Fruit fly (Drosophila melanogaster) whole organism, embryonic: ENCODE results near the gene Sr-CIII.
A peak's percentile ranks its signal among the peaks of the same experiment; 100 is the strongest.

Source experiments
- Atf-2 ChIP-seq: fragments of 200-800 bp; sonication (Bioruptor generic); optimal IDR thresholded peaks from 2 replicates; lab custom pipeline; 2016; ENCODE audit warnings: missing biosample characterization, missing genetic modification characterization
- CG1024 ChIP-seq: fragments of 200-800 bp; sonication (Bioruptor generic); IDR thresholded peaks from 2 replicates; pipeline ENCODE4 v1.3.6; 2022; ENCODE audit warnings: missing biosample characterization, missing genetic modification characterization
- CG10321 ChIP-seq: fragments of 200-800 bp; sonication (Bioruptor generic); IDR thresholded peaks from 2 replicates; pipeline ENCODE4 v1.3.6; 2022; ENCODE audit warnings: missing biosample characterization, missing genetic modification characterization
- CG10366 ChIP-seq: fragments of 200-800 bp; sonication (Bioruptor generic); IDR thresholded peaks from 2 replicates; pipeline ENCODE4 v1.3.6; 2022; ENCODE audit warnings: missing biosample characterization, missing genetic modification characterization
- CG10565 ChIP-seq: fragments of 200-800 bp; sonication (Bioruptor generic); optimal IDR thresholded peaks from 3 replicates; lab custom pipeline; 2016; ENCODE audit warnings: missing biosample characterization, mild to moderate bottlenecking, missing genetic modification characterization
- CG12104 ChIP-seq: fragments of 200-800 bp; sonication (Bioruptor generic); optimal IDR thresholded peaks from 3 replicates; lab custom pipeline; 2016; ENCODE audit warnings: missing biosample characterization, missing genetic modification characterization
- CG12236 ChIP-seq: fragments of 200-800 bp; sonication (Bioruptor generic); optimal IDR thresholded peaks from 2 replicates; lab custom pipeline; 2016; ENCODE audit warnings: missing biosample characterization, missing genetic modification characterization
- CG13287 ChIP-seq: fragments of 200-800 bp; sonication (Bioruptor generic); IDR thresholded peaks from 2 replicates; pipeline ENCODE4 v1.3.6; 2022; ENCODE audit warnings: missing biosample characterization, missing genetic modification characterization; ENCODE audit not compliant: partially characterized antibody
- CG14667 ChIP-seq: fragments of 200-800 bp; sonication (Bioruptor generic); IDR thresholded peaks from 2 replicates; pipeline ENCODE4 v1.3.6; 2022; ENCODE audit warnings: missing biosample characterization, missing genetic modification characterization
- CG14710 ChIP-seq: fragments of 200-800 bp; sonication (Bioruptor generic); optimal IDR thresholded peaks from 3 replicates; lab custom pipeline; 2019; ENCODE audit warnings: missing biosample characterization, mild to moderate bottlenecking, missing genetic modification characterization, moderate library complexity
- CG14860 ChIP-seq: fragments of 200-800 bp; sonication (Bioruptor generic); IDR thresholded peaks from 3 replicates; pipeline ENCODE4 v1.3.6; 2022; ENCODE audit warnings: missing biosample characterization, missing genetic modification characterization; ENCODE audit not compliant: partially characterized antibody
- CG1647 ChIP-seq: fragments of 200-800 bp; sonication (Bioruptor generic); optimal IDR thresholded peaks from 3 replicates; lab custom pipeline; 2016; ENCODE audit warnings: missing biosample characterization, missing genetic modification characterization
- CG17612 ChIP-seq: fragments of 200-800 bp; sonication (Bioruptor generic); IDR thresholded peaks from 2 replicates; pipeline ENCODE4 v1.3.6; 2022; ENCODE audit warnings: missing biosample characterization, missing genetic modification characterization
- CG31365 ChIP-seq: fragments of 200-800 bp; sonication (Bioruptor generic); optimal IDR thresholded peaks from 2 replicates; lab custom pipeline; 2018; ENCODE audit warnings: missing biosample characterization, mild to moderate bottlenecking, missing genetic modification characterization
- CG32532 ChIP-seq: fragments of 200-800 bp; sonication (Bioruptor generic); IDR thresholded peaks from 2 replicates; pipeline ENCODE4 v1.3.6; 2022; ENCODE audit warnings: missing biosample characterization, missing genetic modification characterization
- CG33557 ChIP-seq: fragments of 200-800 bp; sonication (Bioruptor generic); optimal IDR thresholded peaks from 2 replicates; lab custom pipeline; 2019; ENCODE audit warnings: missing biosample characterization, mild to moderate bottlenecking, missing genetic modification characterization, moderate library complexity
- CG3847 ChIP-seq: fragments of 200-800 bp; sonication (Bioruptor generic); IDR thresholded peaks from 2 replicates; pipeline ENCODE4 v1.3.6; 2022; ENCODE audit warnings: missing biosample characterization, missing genetic modification characterization
- CG4360 ChIP-seq: fragments of 200-800 bp; sonication (Bioruptor generic); IDR thresholded peaks from 2 replicates; pipeline ENCODE4 v1.3.6; 2022; ENCODE audit warnings: missing biosample characterization, missing genetic modification characterization
- CG6654 ChIP-seq: fragments of 200-800 bp; sonication (Bioruptor generic); optimal IDR thresholded peaks from 2 replicates; lab custom pipeline; 2017; ENCODE audit warnings: missing biosample characterization, mild to moderate bottlenecking, missing genetic modification characterization
- CG6854 ChIP-seq: fragments of 200-800 bp; sonication (Bioruptor generic); optimal IDR thresholded peaks from 3 replicates; lab custom pipeline; 2017; ENCODE audit warnings: missing biosample characterization, mild to moderate bottlenecking, missing genetic modification characterization
- CG7745 ChIP-seq: fragments of 200-800 bp; sonication (Bioruptor generic); optimal IDR thresholded peaks from 2 replicates; lab custom pipeline; 2018; ENCODE audit warnings: missing biosample characterization, mild to moderate bottlenecking, missing genetic modification characterization, moderate library complexity
- CG7963 ChIP-seq: fragments of 200-800 bp; sonication (Bioruptor generic); IDR thresholded peaks from 3 replicates; pipeline ENCODE4 v1.3.6; 2022; ENCODE audit warnings: missing biosample characterization, missing genetic modification characterization; ENCODE audit not compliant: partially characterized antibody
- CG9437 ChIP-seq: fragments of 200-800 bp; sonication (Bioruptor generic); optimal IDR thresholded peaks from 2 replicates; lab custom pipeline; 2018; ENCODE audit warnings: missing biosample characterization, mild to moderate bottlenecking, missing genetic modification characterization
- H2.0 ChIP-seq: fragments of 200-800 bp; sonication (Bioruptor generic); IDR thresholded peaks from 2 replicates; pipeline ENCODE4 v1.3.6; 2022; ENCODE audit warnings: missing biosample characterization, missing genetic modification characterization
- HLHmδ ChIP-seq: fragments of 200-800 bp; sonication (Bioruptor generic); optimal IDR thresholded peaks from 2 replicates; lab custom pipeline; 2018; ENCODE audit warnings: missing biosample characterization, mild to moderate bottlenecking, missing genetic modification characterization, moderate library complexity
- Hey ChIP-seq: fragments of 200-800 bp; sonication (Bioruptor generic); optimal IDR thresholded peaks from 3 replicates; lab custom pipeline; 2018; ENCODE audit warnings: missing biosample characterization, mild to moderate bottlenecking, missing genetic modification characterization
- Hr3 ChIP-seq: fragments of 200-800 bp; sonication (Bioruptor generic); optimal IDR thresholded peaks from 3 replicates; lab custom pipeline; 2016; ENCODE audit warnings: missing biosample characterization, missing genetic modification characterization
- Nf-YA ChIP-seq: fragments of 200-800 bp; sonication (Bioruptor generic); IDR thresholded peaks from 2 replicates; pipeline ENCODE4 v1.3.6; 2022; ENCODE audit warnings: missing biosample characterization, missing genetic modification characterization
- Nf-YC ChIP-seq: fragments of 200-800 bp; optimal IDR thresholded peaks from 3 replicates; lab custom pipeline; 2019; ENCODE audit warnings: missing biosample characterization, mild to moderate bottlenecking, missing genetic modification characterization, moderate library complexity
- Opbp ChIP-seq: fragments of 200-800 bp; sonication (Bioruptor generic); IDR thresholded peaks from 3 replicates; pipeline ENCODE4 v1.3.6; 2022; ENCODE audit warnings: missing biosample characterization, missing genetic modification characterization; ENCODE audit not compliant: partially characterized antibody
- ac ChIP-seq: fragments of 200-800 bp; sonication (Bioruptor generic); optimal IDR thresholded peaks from 3 replicates; lab custom pipeline; 2017; ENCODE audit warnings: missing biosample characterization, mild to moderate bottlenecking, missing genetic modification characterization
- ash1 ChIP-seq: fragments of 200-800 bp; sonication (Bioruptor generic); optimal IDR thresholded peaks from 2 replicates; lab custom pipeline; 2018; ENCODE audit warnings: missing biosample characterization, mild to moderate bottlenecking, missing genetic modification characterization
- btn ChIP-seq: fragments of 200-800 bp; sonication (Bioruptor generic); optimal IDR thresholded peaks from 2 replicates; lab custom pipeline; 2016; ENCODE audit warnings: missing biosample characterization, missing genetic modification characterization
- dm ChIP-seq: fragments of 200-800 bp; sonication (Bioruptor generic); optimal IDR thresholded peaks from 3 replicates; lab custom pipeline; 2016; ENCODE audit warnings: missing biosample characterization, missing genetic modification characterization
- dpn ChIP-seq, 2 experiments: fragments of 200-800 bp; sonication (Bioruptor generic); optimal IDR thresholded peaks; 3 replicates each; lab custom pipeline; 2016; ENCODE audit warnings: missing biosample characterization in 2 of 2, missing genetic modification characterization in 2 of 2
- fd3F ChIP-seq: fragments of 200-800 bp; sonication (Bioruptor generic); optimal IDR thresholded peaks from 2 replicates; lab custom pipeline; 2018; ENCODE audit warnings: missing biosample characterization, mild to moderate bottlenecking, missing genetic modification characterization, moderate library complexity
- gcm2 ChIP-seq: fragments of 200-800 bp; sonication (Bioruptor generic); optimal IDR thresholded peaks from 2 replicates; lab custom pipeline; 2016; ENCODE audit warnings: missing biosample characterization, missing genetic modification characterization
- h ChIP-seq: fragments of >200 bp; optimal IDR thresholded peaks from 2 replicates; lab custom pipeline; 2017
- hkb ChIP-seq, 2 experiments: fragments of 200-800 bp in 1 of 2; fragments of >200 bp in 1 of 2; sonication (Bioruptor generic) in 1 of 2; IDR thresholded peaks in 1 of 2; optimal IDR thresholded peaks in 1 of 2; 2 replicates each; pipeline versions ENCODE4 v1.3.6 to Lab custom; 2017 to 2022; ENCODE audit warnings: missing biosample characterization in 1 of 2, missing genetic modification characterization in 1 of 2
- ken ChIP-seq: fragments of 200-800 bp; sonication (Bioruptor generic); IDR thresholded peaks from 3 replicates; pipeline ENCODE4 v1.3.6; 2022; ENCODE audit warnings: missing biosample characterization, missing genetic modification characterization
- lbe ChIP-seq: fragments of 200-800 bp; sonication (Bioruptor generic); optimal IDR thresholded peaks from 2 replicates; lab custom pipeline; 2016; ENCODE audit warnings: missing biosample characterization, mild to moderate bottlenecking, missing genetic modification characterization
- org-1 ChIP-seq: fragments of 200-800 bp; sonication (Bioruptor generic); optimal IDR thresholded peaks from 2 replicates; lab custom pipeline; 2017; ENCODE audit warnings: missing biosample characterization, missing genetic modification characterization
- rib ChIP-seq: fragments of 200-800 bp; sonication (Bioruptor generic); IDR thresholded peaks from 2 replicates; pipeline ENCODE4 v1.3.6; 2022; ENCODE audit warnings: missing biosample characterization, missing genetic modification characterization
- schlank ChIP-seq: fragments of 200-800 bp; sonication (Bioruptor generic); optimal IDR thresholded peaks from 2 replicates; lab custom pipeline; 2018; ENCODE audit warnings: missing biosample characterization, mild to moderate bottlenecking, missing genetic modification characterization
- shn ChIP-seq: fragments of 200-800 bp; sonication (Bioruptor generic); optimal IDR thresholded peaks from 3 replicates; lab custom pipeline; 2016; ENCODE audit warnings: missing biosample characterization, missing genetic modification characterization
- tap ChIP-seq: fragments of 200-800 bp; optimal IDR thresholded peaks from 3 replicates; lab custom pipeline; 2019; ENCODE audit warnings: missing biosample characterization, mild to moderate bottlenecking, missing genetic modification characterization, moderate library complexity

The Sr-CIII gene

dm6 chr2L:4121402-4121801, 1.3 kb downstream of the Sr-CIII start, which contains the start of gene Sr-CI (continued):
- TF ChIP-seq fd3F (GFP tag; lab: Kevin White, UChicago) (no peak), CG9437 (GFP tag; lab: Kevin White, UChicago) (no peak), dpn (GFP tag; optimal IDR thresholded peaks at IDR 0.05; lab: Kevin White, UChicago) (no peak)

dm6 chr2L:4123050-4123449, 2.9 kb downstream of the Sr-CIII start:
- peak; percentile 95 for TF ChIP-seq CG4360 (GFP tag; lab: Robert Waterston, UW)
- no peak for TF ChIP-seq hkb (optimal IDR thresholded peaks at IDR 0.05; lab: Kevin White, UChicago)
- no peak for TF ChIP-seq hkb (GFP tag; IDR thresholded peaks at IDR 0.05; lab: Robert Waterston, UW)

- TF ChIP-seq CG14710 (tag; lab: Kevin White, UChicago): peak; percentile 82
- TF ChIP-seq shn (GFP tag; lab: Kevin White, UChicago): no peak
- no peak for TF ChIP-seq CG1647 (GFP tag; lab: Kevin White, UChicago)
- peak; percentile 73 for TF ChIP-seq CG33557 (GFP tag; lab: Kevin White, UChicago)
- TF ChIP-seq tap: peak; percentile 39
- TF ChIP-seq CG12104 (GFP tag; lab: Kevin White, UChicago): peak; percentile 22
- TF ChIP-seq lbe (GFP tag; lab: Kevin White, UChicago): no peak
- no peak for TF ChIP-seq CG10565 (GFP tag; lab: Kevin White, UChicago)
- no peak for TF ChIP-seq CG13287 (GFP tag; lab: Robert Waterston, UW)
- no peak for TF ChIP-seq CG6854
- no peak for TF ChIP-seq gcm2 (GFP tag; lab: Kevin White, UChicago)
- TF ChIP-seq dm (GFP tag; lab: Kevin White, UChicago): no peak
- no peak for TF ChIP-seq Nf-YC (tag; lab: Kevin White, UChicago)
- no peak for TF ChIP-seq CG7963 (GFP tag; lab: Robert Waterston, UW)
- TF ChIP-seq org-1 (GFP tag; lab: Kevin White, UChicago): no peak
- TF ChIP-seq Nf-YA (GFP tag; lab: Robert Waterston, UW): no peak
- no peak for TF ChIP-seq Atf-2 (GFP tag; lab: Kevin White, UChicago)
- no peak for TF ChIP-seq CG31365
- TF ChIP-seq CG17612 (GFP tag; lab: Robert Waterston, UW): no peak
- peak; percentile 22; the same call in 1 of the 2 replicates for TF ChIP-seq H2.0 (GFP tag; lab: Robert Waterston, UW)
- TF ChIP-seq CG32532 (GFP tag; lab: Robert Waterston, UW): no peak; the same call in 1 of the 2 replicates
- no peak for TF ChIP-seq ash1 (GFP tag; lab: Kevin White, UChicago)
- TF ChIP-seq HLHmδ: no peak
- peak; percentile 26 for TF ChIP-seq Hr3 (GFP tag; lab: Kevin White, UChicago)
- TF ChIP-seq CG1024 (GFP tag; lab: Robert Waterston, UW): 0 out of 2 replicates have a peak, but pooled peaks have one; percentile 8
- 0 out of 2 replicates have a peak, but pooled peaks have one; percentile 27 for TF ChIP-seq CG3847
- no peak for TF ChIP-seq schlank
- no peak for TF ChIP-seq rib
- no peak for TF ChIP-seq h
- peak; percentile 34 for TF ChIP-seq CG14667
- no peak for TF ChIP-seq ac
- TF ChIP-seq btn (GFP tag; lab: Kevin White, UChicago): no peak
- TF ChIP-seq CG7745 (tag; lab: Kevin White, UChicago): no peak
- TF ChIP-seq ken (GFP tag; lab: Robert Waterston, UW): 0 out of 3 replicates have a peak, but pooled peaks have one; percentile 52
- no peak for TF ChIP-seq CG14860 (GFP tag; lab: Robert Waterston, UW)
- TF ChIP-seq Opbp (GFP tag; lab: Robert Waterston, UW): no peak
- peak; percentile 99 for TF ChIP-seq Hey (tag; lab: Kevin White, UChicago)
- TF ChIP-seq CG10366 (GFP tag; lab: Robert Waterston, UW): peak; percentile 40; the same call in 1 of the 2 replicates
- no peak for TF ChIP-seq CG10321 (GFP tag; lab: Robert Waterston, UW)
- TF ChIP-seq CG12236: no peak
- TF ChIP-seq CG6654 (GFP tag; lab: Kevin White, UChicago): peak; percentile 40
These were observed 4.6 kb downstream of the Sr-CIII start for dm6 chr2L:4124629-4125350.
